Fruit fly (Drosophila melanogaster): ENCODE measurements around the gene dgt6.

The dgt6 gene

dm6 chr3R:29088938-29089661, 41.7 kb downstream of the dgt6 start (continued):
- TF ChIP-seq dsx (GFP tag; optimal IDR thresholded peaks at IDR 0.05; ENCODE audit: poor library complexity, severe bottlenecking) (peak; percentile 12), CG11902 (GFP tag; optimal IDR thresholded peaks at IDR 0.05) (peak; percentile 20), CG6854 (GFP tag; optimal IDR thresholded peaks at IDR 0.05) (no peak), CG15336 (GFP tag; IDR thresholded peaks at IDR 0.05) (peak; percentile 54), ss (GFP tag; optimal IDR thresholded peaks at IDR 0.05) (no peak), Met (GFP tag; optimal IDR thresholded peaks at IDR 0.05) (peak; percentile 74), CG3919 (GFP tag; optimal IDR thresholded peaks at IDR 0.05) (peak; percentile 52), CG34406 (GFP tag; optimal IDR thresholded peaks at IDR 0.05) (peak; percentile 58), CG6808 (GFP tag; optimal IDR thresholded peaks at IDR 0.05) (peak; percentile 4), CG9139 (GFP tag; optimal IDR thresholded peaks at IDR 0.05) (no peak), acj6 (GFP tag; optimal IDR thresholded peaks at IDR 0.05) (peak; percentile 63), CG11294 (GFP tag; IDR thresholded peaks at IDR 0.05) (peak; percentile 9; the same call in 1 of the 2 replicates), CG3032 (tag; optimal IDR thresholded peaks at IDR 0.05) (peak; percentile 45), CG4318 (GFP tag; optimal IDR thresholded peaks at IDR 0.05) (no peak), CG10631 (GFP tag; optimal IDR thresholded peaks at IDR 0.05) (peak; percentile 56), CG10669 (GFP tag; optimal IDR thresholded peaks at IDR 0.05) (peak; percentile 59), spab (GFP tag; optimal IDR thresholded peaks at IDR 0.05) (peak; percentile 23), Ets21C (GFP tag; optimal IDR thresholded peaks at IDR 0.05) (peak; percentile 32), Lpt (GFP tag; optimal IDR thresholded peaks at IDR 0.05) (peak; percentile 42), Blimp-1 (GFP tag; optimal IDR thresholded peaks at IDR 0.05) (no peak), fd85E (GFP tag; optimal IDR thresholded peaks at IDR 0.05) (no peak), CG8632 (GFP tag; optimal IDR thresholded peaks at IDR 0.05) (peak; percentile 43)

- TF ChIP-seq CG10631 (GFP tag; optimal IDR thresholded peaks at IDR 0.05) (no peak), ss (GFP tag; optimal IDR thresholded peaks at IDR 0.05) (peak; percentile 16 to 63), svp (GFP tag) (peak; percentile 65), CG6854 (GFP tag; optimal IDR thresholded peaks at IDR 0.05) (peak; percentile 22), Hr38 (GFP tag; optimal IDR thresholded peaks at IDR 0.05) (no peak), CG16779 (tag; optimal IDR thresholded peaks at IDR 0.05) (peak; percentile 10), achi (GFP tag; optimal IDR thresholded peaks at IDR 0.05) (no peak), CG1621 (tag; optimal IDR thresholded peaks at IDR 0.05) (peak; percentile 15), fd85E (GFP tag; optimal IDR thresholded peaks at IDR 0.05) (peak; percentile 8), Eip78C (GFP tag) (peak; percentile 56), CG3919 (GFP tag; optimal IDR thresholded peaks at IDR 0.05) (peak; percentile 38), Eip93F (GFP tag; optimal IDR thresholded peaks at IDR 0.05) (no peak), Eip75B (GFP tag; optimal IDR thresholded peaks at IDR 0.05) (no peak), CG6808 (GFP tag; optimal IDR thresholded peaks at IDR 0.05) (peak; percentile 47), spab (GFP tag; optimal IDR thresholded peaks at IDR 0.05) (no peak), Blimp-1 (GFP tag; optimal IDR thresholded peaks at IDR 0.05) (no peak), CG8319 (GFP tag; optimal IDR thresholded peaks at IDR 0.05) (no peak), CG9139 (GFP tag; optimal IDR thresholded peaks at IDR 0.05) (peak; percentile 19), CG6163 (GFP tag; IDR thresholded peaks at IDR 0.05) (peak; percentile 77), eg (GFP tag; IDR thresholded peaks at IDR 0.05) (peak; percentile 39; the same call in 1 of the 3 replicates), Sox14 (GFP tag; optimal IDR thresholded peaks at IDR 0.05) (no peak), Lpt (GFP tag; optimal IDR thresholded peaks at IDR 0.05) (peak; percentile 46), Gug (GFP tag; IDR thresholded peaks at IDR 0.05) (no peak), CG11902 (GFP tag; optimal IDR thresholded peaks at IDR 0.05) (no peak), Sox15 (GFP tag; optimal IDR thresholded peaks at IDR 0.05) (no peak), fkh (GFP tag; optimal IDR thresholded peaks at IDR 0.05) (no peak)
These were observed 42.8 kb downstream of the dgt6 start for dm6 chr3R:29087926-29088487.

All from whole organism, prepupa.